Worm (Caenorhabditis elegans): Measurements from ENCODE around the gene selt-1.2.

The selt-1.2 gene

DNA sequence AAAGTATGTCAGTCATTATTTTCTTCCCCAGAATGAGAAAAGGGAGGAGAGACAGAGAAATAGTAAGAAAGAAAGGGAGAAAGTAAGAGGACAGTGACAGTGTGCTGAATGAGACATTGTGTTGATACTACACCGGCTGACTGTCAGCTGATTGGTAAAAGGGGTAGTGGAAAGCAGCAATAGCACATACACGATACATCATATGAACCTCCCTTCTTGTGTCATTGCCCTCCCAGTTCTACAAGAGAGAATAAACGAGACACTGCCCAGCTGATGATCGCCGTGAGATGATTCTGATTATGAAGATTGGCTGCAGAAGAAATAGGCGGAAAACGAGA lies 27.4 kb downstream of the selt-1.2 start (continued):
- peak in 1 of 2 experiments; percentile 87 for TF ChIP-seq unc-62 (GFP tag; optimal IDR thresholded peaks at IDR 0.05 in 1 of 2)
- TF ChIP-seq unc-62 (tag; optimal IDR thresholded peaks at IDR 0.05) = no peak
- no peak; the same call in 1 of the 2 replicates for TF ChIP-seq set-16 (GFP tag; IDR thresholded peaks at IDR 0.05)
- TF ChIP-seq ZK546.5 (tag; optimal IDR thresholded peaks at IDR 0.05) = no peak
- TF ChIP-seq cey-2 (tag; optimal IDR thresholded peaks at IDR 0.05; ENCODE audit: borderline replicate concordance, insufficient read depth) = peak; percentile 76
- TF ChIP-seq hif-1 (tag; optimal IDR thresholded peaks at IDR 0.05) = peak in 1 of 2 experiments; percentile 60
- no peak for TF ChIP-seq fkh-10 (GFP tag; optimal IDR thresholded peaks at IDR 0.05)
- no peak for TF ChIP-seq sdz-12 (GFP tag; optimal IDR thresholded peaks at IDR 0.05)
- no peak for TF ChIP-seq F37D6.2 (tag; optimal IDR thresholded peaks at IDR 0.05)

DNA sequence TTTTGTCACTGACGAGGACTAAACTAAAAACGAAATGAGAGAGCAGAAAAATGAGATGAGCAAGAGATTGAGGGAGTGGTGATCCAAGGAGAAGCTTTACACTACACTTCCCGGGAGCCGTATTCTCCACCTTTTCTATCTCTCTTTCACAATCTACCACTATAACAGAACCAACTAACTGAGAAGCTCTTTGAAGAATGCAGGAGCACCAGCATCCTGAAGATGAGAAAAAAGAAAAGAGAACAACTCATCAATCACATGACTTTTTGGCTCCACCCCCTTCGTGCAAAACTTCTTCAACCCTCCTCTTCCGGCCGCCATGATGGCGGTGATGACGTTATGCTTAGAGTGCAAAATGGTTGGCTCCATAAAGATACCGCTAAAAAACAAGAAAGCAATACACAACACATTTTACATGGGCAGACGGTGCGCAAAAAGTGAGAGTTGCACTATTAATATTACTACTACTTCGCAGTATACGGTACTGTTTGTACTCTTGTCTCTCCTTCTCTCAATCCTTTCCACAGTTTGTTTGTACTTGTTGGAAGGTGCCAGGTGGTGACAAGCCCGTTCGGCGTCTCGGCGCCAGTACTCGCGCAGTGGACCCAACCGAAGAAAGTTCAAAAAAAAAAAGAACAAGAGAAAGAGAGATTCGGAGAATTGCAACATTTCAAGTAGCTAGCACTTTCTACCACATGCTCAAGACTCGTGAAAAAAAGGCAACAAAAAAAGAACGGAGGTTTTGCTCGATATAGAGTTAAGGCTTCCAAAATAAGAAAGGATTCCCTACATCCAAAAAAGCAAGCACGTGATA lies 27.9 kb downstream of the selt-1.2 start:
- TF ChIP-seq hlh-30 (tag; optimal IDR thresholded peaks at IDR 0.05; ENCODE audit: insufficient read depth) (peak; percentile 70), tag-97 (GFP tag; IDR thresholded peaks at IDR 0.05) (no peak), lin-39 (tag; optimal IDR thresholded peaks at IDR 0.05) (no peak), unc-62 (GFP tag; optimal IDR thresholded peaks at IDR 0.05 in 1 of 2) (peak in 1 of 2 experiments; percentile 92), unc-62 (tag; optimal IDR thresholded peaks at IDR 0.05) (no peak), dmd-6 (GFP tag; IDR thresholded peaks at IDR 0.05) (peak; percentile 19; the same call in 1 of the 2 replicates), daf-16 (GFP tag; optimal IDR thresholded peaks at IDR 0.05) (no peak), daf-16 (tag; optimal IDR thresholded peaks at IDR 0.05) (no peak), pha-4 (GFP tag; IDR thresholded peaks at IDR 0.05) (0 out of 2 replicates have a peak, but pooled peaks have one; percentile 60), pha-4 (tag; optimal IDR thresholded peaks at IDR 0.05) (no peak), nhr-28 (tag; optimal IDR thresholded peaks at IDR 0.05) (peak; percentile 2), ctbp-1 (GFP tag; IDR thresholded peaks at IDR 0.05) (no peak), aha-1 (tag) (peak; percentile 80), mep-1 (tag; optimal IDR thresholded peaks at IDR 0.05) (peak; percentile 47), hlh-11 (tag; optimal IDR thresholded peaks at IDR 0.05) (peak; percentile 6), nhr-11 (tag; optimal IDR thresholded peaks at IDR 0.05) (peak; percentile 76)

DNA sequence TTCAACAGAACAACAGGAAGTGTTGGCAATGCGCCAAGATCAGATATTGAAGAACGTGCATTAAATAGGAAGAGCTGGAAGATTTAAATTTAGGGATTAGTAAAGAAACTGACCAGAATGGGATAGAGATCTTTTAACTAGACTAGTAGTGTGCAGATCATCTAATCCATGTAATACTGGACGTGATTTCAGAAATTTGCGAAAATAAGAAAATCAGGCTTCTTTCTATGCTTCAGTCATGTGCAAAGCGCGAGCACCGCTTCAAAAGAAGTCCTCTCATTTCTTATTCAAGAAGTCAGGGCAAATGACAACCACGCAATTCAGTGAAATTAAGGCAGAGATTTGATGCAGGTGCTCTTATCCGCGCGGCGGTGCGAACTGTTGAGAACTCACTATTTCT lies 29.1 kb downstream of the selt-1.2 start:
- TF ChIP-seq Y75B8A.6 (GFP tag; IDR thresholded peaks at IDR 0.05) (no peak), Y5F2A.4 (GFP tag; optimal IDR thresholded peaks at IDR 0.05) (no peak), saeg-2 (GFP tag; IDR thresholded peaks at IDR 0.05) (no peak), lim-7 (GFP tag; IDR thresholded peaks at IDR 0.05) (no peak), F37D6.2 (tag; optimal IDR thresholded peaks at IDR 0.05) (no peak), fkh-10 (GFP tag; optimal IDR thresholded peaks at IDR 0.05) (no peak), hif-1 (tag; optimal IDR thresholded peaks at IDR 0.05) (no peak), vab-7 (GFP tag; IDR thresholded peaks at IDR 0.05) (no peak), dmd-6 (GFP tag; IDR thresholded peaks at IDR 0.05) (no peak), nhr-102 (tag; optimal IDR thresholded peaks at IDR 0.05) (no peak), aha-1 (tag) (no peak), zip-2 (tag; optimal IDR thresholded peaks at IDR 0.05) (no peak), ZK337.2 (GFP tag; IDR thresholded peaks at IDR 0.05) (no peak)

DNA sequence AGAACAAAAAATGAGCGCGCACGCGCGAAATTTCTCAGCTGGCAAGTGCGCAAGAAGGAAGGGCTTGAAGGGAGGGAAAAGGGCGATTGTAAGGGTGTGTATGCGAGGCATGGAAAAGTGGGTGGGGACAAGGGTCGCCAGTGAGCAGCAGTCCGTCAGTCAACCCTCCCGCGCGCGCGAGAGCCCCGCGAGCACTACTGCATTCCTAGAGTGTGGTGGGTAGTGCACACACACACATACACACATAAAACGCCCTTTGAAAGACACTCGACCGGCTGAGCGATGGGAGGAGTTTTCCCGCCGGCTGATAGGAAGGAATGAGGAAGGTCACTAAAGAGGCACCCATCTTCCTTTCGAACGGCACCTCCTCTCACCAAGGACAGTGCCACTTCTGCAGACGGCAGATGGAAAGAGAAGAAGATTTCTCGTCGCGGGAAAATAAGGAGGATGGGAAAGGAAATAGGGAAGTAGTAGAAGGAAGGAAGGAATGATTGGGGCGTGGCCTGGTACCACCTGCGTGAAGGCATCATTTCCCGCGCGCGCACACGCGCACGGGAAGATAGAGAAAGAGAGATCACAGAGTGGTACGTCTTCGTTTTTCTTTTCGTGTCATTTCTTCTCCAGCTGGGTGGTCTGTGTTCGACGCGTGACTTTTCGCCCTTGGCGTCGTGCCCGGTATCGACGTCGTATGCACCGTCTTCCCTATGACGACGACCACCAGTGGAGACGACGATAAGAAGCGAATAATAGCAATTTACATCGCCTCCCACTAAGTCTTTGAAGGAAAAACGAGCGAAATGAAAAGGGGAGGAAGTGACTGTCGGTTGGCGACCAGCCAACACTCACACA lies 30.1 kb downstream of the selt-1.2 start:
- TF ChIP-seq nhr-77 (tag; optimal IDR thresholded peaks at IDR 0.05) = no peak
- TF ChIP-seq set-16 (GFP tag; IDR thresholded peaks at IDR 0.05) = peak; percentile 90
- peak; percentile 83 for TF ChIP-seq cey-2 (tag; optimal IDR thresholded peaks at IDR 0.05; ENCODE audit: borderline replicate concordance, insufficient read depth)
- TF ChIP-seq ceh-32 (tag; optimal IDR thresholded peaks at IDR 0.05; ENCODE audit: poor library complexity) = no peak
- peak; percentile 60 to 91 for TF ChIP-seq mdl-1 (tag; optimal IDR thresholded peaks at IDR 0.05)
- TF ChIP-seq nhr-28 (tag; optimal IDR thresholded peaks at IDR 0.05) = peak; percentile 67
- no peak for TF ChIP-seq unc-39 (tag; optimal IDR thresholded peaks at IDR 0.05)
- TF ChIP-seq mxl-2 (GFP tag; conservative IDR thresholded peaks at IDR 0.05) = no peak
- 0 out of 2 replicates have a peak, but pooled peaks have one; percentile 3 for TF ChIP-seq Y75B8A.6 (GFP tag; IDR thresholded peaks at IDR 0.05)
- peak; percentile 92 for TF ChIP-seq nhr-25 (tag; optimal IDR thresholded peaks at IDR 0.05; ENCODE audit: borderline replicate concordance, insufficient read depth)
- no peak for TF ChIP-seq snpc-4 (tag; optimal IDR thresholded peaks at IDR 0.05)
- TF ChIP-seq ceh-20 (GFP tag; IDR thresholded peaks at IDR 0.05) = no peak; the same call in 1 of the 2 replicates
- no peak for TF ChIP-seq dmd-8 (GFP tag; IDR thresholded peaks at IDR 0.05)
- TF ChIP-seq rbr-2 (tag; optimal IDR thresholded peaks at IDR 0.05) = peak; percentile 6
- TF ChIP-seq fkh-10 (GFP tag; optimal IDR thresholded peaks at IDR 0.05) = no peak
- TF ChIP-seq F10B5.3 (tag; optimal IDR thresholded peaks at IDR 0.05) = no peak
- TF ChIP-seq ZK546.5 (tag; optimal IDR thresholded peaks at IDR 0.05) = no peak

Measured in whole organism, L4 larva.